Worm (Caenorhabditis elegans) whole organism, young adult: ENCODE data around the gene mars-1.

ENCODE experiments used
- B0261.1 ChIP-seq: sonication (generic microtip); optimal IDR thresholded peaks from 2 replicates; lab custom pipeline; 2016; ENCODE audit warnings: mild to moderate bottlenecking, missing genetic modification characterization, moderate library complexity, missing compliant biosample characterization
- F22D6.2 ChIP-seq: sonication (generic microtip); optimal IDR thresholded peaks from 2 replicates; lab custom pipeline; 2016; ENCODE audit warnings: mild to moderate bottlenecking, missing genetic modification characterization, missing compliant biosample characterization
- F57A8.1 ChIP-seq: fragments of 200-800 bp; sonication (Bioruptor generic); optimal IDR thresholded peaks from 2 replicates; lab custom pipeline; 2018; ENCODE audit warnings: mild to moderate bottlenecking, missing genetic modification characterization, moderate library complexity, missing compliant biosample characterization
- Y53G8AR.9 ChIP-seq: fragments of 200-800 bp; sonication (Bioruptor generic); conservative IDR thresholded peaks from 2 replicates; pipeline ENCODE4 v1.3.6; 2022; ENCODE audit warnings: missing genetic modification reagents, missing genetic modification characterization, missing compliant biosample characterization
- ZK185.1 ChIP-seq: sonication (generic microtip); optimal IDR thresholded peaks from 2 replicates; lab custom pipeline; 2016; ENCODE audit warnings: mild to moderate bottlenecking, missing genetic modification characterization, missing compliant biosample characterization; ENCODE audit not compliant: poor library complexity, severe bottlenecking
- atf-7 ChIP-seq: sonication (generic microtip); optimal IDR thresholded peaks from 2 replicates; lab custom pipeline; 2017; ENCODE audit warnings: mild to moderate bottlenecking, missing genetic modification characterization, missing compliant biosample characterization
- attf-6 ChIP-seq: fragments of 200-800 bp; sonication (Bioruptor generic); IDR thresholded peaks from 2 replicates; pipeline ENCODE4 v1.3.6; 2022; ENCODE audit warnings: missing genetic modification reagents, missing genetic modification characterization, missing compliant biosample characterization
- dox-1 ChIP-seq: fragments of 200-800 bp; sonication (Bioruptor generic); IDR thresholded peaks from 2 replicates; pipeline ENCODE4 v1.3.6; 2022; ENCODE audit warnings: missing genetic modification reagents, missing genetic modification characterization, missing compliant biosample characterization
- egrh-3 ChIP-seq: fragments of 200-800 bp; sonication (Bioruptor generic); IDR thresholded peaks from 2 replicates; pipeline ENCODE4 v1.3.6; 2022; ENCODE audit warnings: missing genetic modification reagents, missing genetic modification characterization, missing compliant biosample characterization
- fkh-3 ChIP-seq: sonication (generic microtip); optimal IDR thresholded peaks from 2 replicates; lab custom pipeline; 2016; ENCODE audit warnings: mild to moderate bottlenecking, missing genetic modification characterization, missing compliant biosample characterization
- lag-1 ChIP-seq: fragments of 200-800 bp; sonication (Bioruptor generic); IDR thresholded peaks from 2 replicates; pipeline ENCODE4 v1.3.6; 2022; ENCODE audit warnings: missing genetic modification reagents, missing genetic modification characterization, missing compliant biosample characterization
- madf-8 ChIP-seq: fragments of 200-800 bp; sonication (Bioruptor generic); conservative IDR thresholded peaks from 2 replicates; pipeline ENCODE4 v1.3.6; 2022; ENCODE audit warnings: missing genetic modification reagents, missing genetic modification characterization, missing compliant biosample characterization
- mel-28 ChIP-seq: sonication (generic microtip); optimal IDR thresholded peaks from 2 replicates; lab custom pipeline; 2016; ENCODE audit warnings: borderline replicate concordance, mild to moderate bottlenecking, missing genetic modification characterization, missing compliant biosample characterization
- mes-4 ChIP-seq: sonication (generic microtip); optimal IDR thresholded peaks from 2 replicates; lab custom pipeline; 2016; ENCODE audit warnings: missing genotype, missing genetic modification characterization, missing compliant biosample characterization
- nfya-1 ChIP-seq: sonication (generic microtip); optimal IDR thresholded peaks from 2 replicates; lab custom pipeline; 2017; ENCODE audit warnings: antibody characterized with exemption, missing compliant biosample characterization, missing genetic modification characterization, borderline replicate concordance; ENCODE audit not compliant: insufficient read depth
- nhr-179 ChIP-seq: sonication (generic microtip); optimal IDR thresholded peaks from 2 replicates; lab custom pipeline; 2016; ENCODE audit warnings: mild to moderate bottlenecking, missing genetic modification characterization, missing compliant biosample characterization
- nhr-80 ChIP-seq: sonication (generic microtip); optimal IDR thresholded peaks from 2 replicates; lab custom pipeline; 2016; ENCODE audit warnings: missing genetic modification characterization, missing compliant biosample characterization
- rpc-1 ChIP-seq, 2 experiments: fragments of 150-350 bp in 1 of 2; sonication (generic microtip) in 1 of 2; optimal IDR thresholded peaks; 2 replicates each; lab custom pipeline; 2014 to 2018; ENCODE audit warnings: missing biosample characterization in 1 of 2, missing genetic modification characterization in 1 of 2, missing genetic modification reagents in 1 of 2, missing genotype in 1 of 2
- zfh-2 ChIP-seq: fragments of 200-800 bp; sonication (Bioruptor generic); conservative IDR thresholded peaks from 2 replicates; pipeline ENCODE4 v1.3.6; 2022; ENCODE audit warnings: missing genetic modification reagents, missing genetic modification characterization, missing compliant biosample characterization
- ztf-18 ChIP-seq: sonication (generic microtip); optimal IDR thresholded peaks from 2 replicates; lab custom pipeline; 2016; ENCODE audit warnings: missing genotype, mild to moderate bottlenecking, missing genetic modification characterization, missing compliant biosample characterization

The mars-1 gene

ce11 chrIV:11583906-11584378 is 51.3 kb downstream of the mars-1 start, which contains the start of gene F12F6.1 (continued):
- TF ChIP-seq egrh-3 (GFP tag; lab: Robert Waterston, UW) (peak; percentile 85), F22D6.2 (no peak), rpc-1 (optimal IDR thresholded peaks at IDR 0.05; lab: Kevin White, UChicago) (no peak), rpc-1 (tag; optimal IDR thresholded peaks at IDR 0.05; lab: Kevin White, UChicago) (no peak), ZK185.1 (tag; lab: Kevin White, UChicago) (no peak), attf-6 (GFP tag; lab: Robert Waterston, UW) (0 out of 2 replicates have a peak, but pooled peaks have one; percentile 23), mel-28 (tag; lab: Kevin White, UChicago) (no peak), B0261.1 (tag; lab: Kevin White, UChicago) (no peak), fkh-3 (no peak), lag-1 (GFP tag; lab: Robert Waterston, UW) (no peak), nhr-179 (tag; lab: Kevin White, UChicago) (no peak), mes-4 (tag; lab: Kevin White, UChicago) (no peak), Y53G8AR.9 (GFP tag; lab: Robert Waterston, UW) (no peak), F57A8.1 (GFP tag; lab: Kevin White, UChicago) (no peak), madf-8 (GFP tag; lab: Robert Waterston, UW) (no peak), nfya-1 (tag; lab: Kevin White, UChicago) (no peak), atf-7 (tag; lab: Kevin White, UChicago) (no peak), dox-1 (GFP tag; lab: Robert Waterston, UW) (no peak)

- TF ChIP-seq nhr-80 (peak; percentile 6), zfh-2 (peak; percentile 84), ztf-18 (no peak), egrh-3 (GFP tag; lab: Robert Waterston, UW) (peak; percentile 49; the same call in 1 of the 2 replicates)
Observed at ce11 chrIV:11582450-11583166, 52.7 kb downstream of the mars-1 start.
